Fruit fly (Drosophila melanogaster) whole organism, adult: Measurements from ENCODE around the gene Ip259.

ENCODE experiments used
- CG1620 ChIP-seq: fragments of 200-800 bp; sonication (Bioruptor generic); optimal IDR thresholded peaks from 2 replicates; lab custom pipeline; 2016; ENCODE audit warnings: missing biosample characterization, missing genetic modification characterization
- CG33017 ChIP-seq: fragments of 200-800 bp; sonication (Bioruptor generic); optimal IDR thresholded peaks from 2 replicates; lab custom pipeline; 2018; ENCODE audit warnings: missing biosample characterization, mild to moderate bottlenecking, missing genetic modification characterization, moderate library complexity
- CG7045 ChIP-seq: fragments of 200-800 bp; sonication (Bioruptor generic); optimal IDR thresholded peaks from 2 replicates; lab custom pipeline; 2017; ENCODE audit warnings: missing biosample characterization, mild to moderate bottlenecking, missing genetic modification characterization
- CG7101 ChIP-seq: fragments of 200-800 bp; sonication (Bioruptor generic); optimal IDR thresholded peaks from 2 replicates; lab custom pipeline; 2018; ENCODE audit warnings: missing biosample characterization, mild to moderate bottlenecking, missing genetic modification characterization, moderate library complexity
- Hr96 ChIP-seq: fragments of 200-800 bp; sonication (Bioruptor generic); optimal IDR thresholded peaks from 2 replicates; lab custom pipeline; 2016; ENCODE audit warnings: missing biosample characterization, missing genetic modification characterization
- bab1 ChIP-seq: fragments of 200-800 bp; sonication (Bioruptor generic); optimal IDR thresholded peaks from 3 replicates; lab custom pipeline; 2019; ENCODE audit warnings: missing biosample characterization, mild to moderate bottlenecking, missing genetic modification characterization, moderate library complexity
- cic ChIP-seq: fragments of 200-800 bp; sonication (Bioruptor generic); optimal IDR thresholded peaks from 2 replicates; lab custom pipeline; 2017; ENCODE audit warnings: missing biosample characterization, mild to moderate bottlenecking, missing genetic modification characterization, moderate library complexity
- cnc ChIP-seq, 2 experiments: fragments of >200 bp; optimal IDR thresholded peaks; 2 replicates each; lab custom pipeline; 2017
- pad ChIP-seq: fragments of 200-800 bp; sonication (Bioruptor generic); optimal IDR thresholded peaks from 3 replicates; lab custom pipeline; 2017; ENCODE audit warnings: missing biosample characterization, missing genetic modification characterization, mild to moderate bottlenecking, moderate library complexity, missing genetic modification reagents
- tj ChIP-seq: fragments of 200-800 bp; sonication (Bioruptor generic); optimal IDR thresholded peaks from 3 replicates; lab custom pipeline; 2017; ENCODE audit warnings: missing biosample characterization, mild to moderate bottlenecking, missing genetic modification characterization, moderate library complexity

- no peak for TF ChIP-seq CG1620
- no peak for TF ChIP-seq CG33017 (tag; lab: Kevin White, UChicago)
- no peak for TF ChIP-seq bab1
- TF ChIP-seq CG7101 (tag; lab: Kevin White, UChicago), result no peak
- TF ChIP-seq cic, result no peak
- no peak for TF ChIP-seq pad
- no peak for TF ChIP-seq CG7045 (GFP tag; lab: Kevin White, UChicago)
- no peak for TF ChIP-seq tj (GFP tag; lab: Kevin White, UChicago)
- no peak for TF ChIP-seq Hr96 (GFP tag; lab: Kevin White, UChicago)
- TF ChIP-seq cnc (optimal IDR thresholded peaks at IDR 0.05; lab: Kevin White, UChicago), result no peak
Measured at dm6 chr2L:10425599-10425998, 17.4 kb downstream of the Ip259 start.
